Fruit fly (Drosophila melanogaster) S2 (cell line): ENCODE results near the gene ZIPIC.

Experiments
- CG8478 ChIP-seq: fragments of >200 bp; optimal IDR thresholded peaks from 2 replicates; lab custom pipeline; 2018
- CTCF ChIP-seq, 2 experiments: fragments of >200 bp; optimal IDR thresholded peaks; 2 replicates each; lab custom pipeline; 2018

DNA sequence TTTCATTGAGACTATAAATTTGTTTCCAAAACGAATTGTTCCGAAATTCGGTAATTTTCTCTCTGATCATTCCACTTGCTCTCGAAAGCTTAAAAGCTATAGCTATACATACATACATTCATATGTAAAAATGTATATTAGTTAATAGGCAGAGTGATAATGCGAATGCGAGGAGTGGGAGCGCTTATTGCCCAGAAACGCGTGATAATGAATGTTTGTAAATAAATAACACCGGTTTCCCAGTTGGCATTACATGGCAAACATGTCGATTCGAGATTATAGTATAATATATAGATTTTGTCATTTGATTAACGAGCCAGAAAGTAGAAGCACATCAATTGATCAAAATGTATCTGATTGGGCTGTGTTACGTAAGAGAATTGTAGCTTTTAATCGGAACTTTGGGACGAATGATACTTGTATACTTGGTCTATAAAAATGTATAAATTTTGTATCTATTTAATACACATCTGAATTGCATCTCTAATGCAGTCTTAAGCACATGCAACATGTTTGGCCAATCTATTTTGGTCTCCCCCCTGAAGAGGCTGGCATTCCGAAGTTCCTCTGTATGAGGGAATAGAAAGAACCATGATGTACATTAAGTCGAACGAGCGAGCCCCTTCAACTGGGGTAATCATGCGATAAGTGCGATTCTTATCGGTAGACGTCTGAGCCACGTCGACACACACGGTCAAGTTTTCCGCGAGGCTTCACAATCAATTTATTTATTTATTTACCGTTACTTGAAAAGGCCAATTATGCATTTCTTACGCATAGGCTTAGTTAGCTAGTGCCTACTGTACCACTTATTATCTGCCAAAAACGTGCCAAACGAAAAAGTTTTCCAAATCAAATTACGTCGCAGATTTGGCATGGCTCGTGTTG, 23.8 kb downstream of the ZIPIC start:
- TF ChIP-seq CG8478 (lab: Kevin White, UChicago) (no peak), CTCF (optimal IDR thresholded peaks at IDR 0.05; lab: Kevin White, UChicago) (no peak)
